Fruit fly (Drosophila melanogaster) whole organism, embryonic: ENCODE measurements around the gene CG9360.
A peak's percentile ranks its signal among the peaks of the same experiment; 100 is the strongest.

Source experiments
- Awh ChIP-seq: fragments of 200-800 bp; sonication (Bioruptor generic); IDR thresholded peaks from 2 replicates; pipeline ENCODE4, ENCODE4 v1.3.6; 2022; ENCODE audit warnings: missing biosample characterization, missing genetic modification characterization
- BEAF-32 ChIP-seq: fragments of 200-800 bp; sonication (Bioruptor generic); optimal IDR thresholded peaks from 3 replicates; lab custom pipeline; 2017; ENCODE audit warnings: missing biosample characterization, missing genetic modification characterization, mild to moderate bottlenecking, moderate library complexity, missing genetic modification reagents
- Bgb ChIP-seq: fragments of 200-800 bp; sonication (Bioruptor generic); IDR thresholded peaks from 2 replicates; pipeline ENCODE4 v1.3.6; 2022; ENCODE audit warnings: missing biosample characterization, missing genetic modification characterization; ENCODE audit not compliant: partially characterized antibody
- Blimp-1 ChIP-seq: fragments of 200-800 bp; sonication (Bioruptor generic); optimal IDR thresholded peaks from 3 replicates; lab custom pipeline; 2018; ENCODE audit warnings: missing biosample characterization, missing genetic modification characterization, mild to moderate bottlenecking, moderate library complexity, missing genetic modification reagents
- CG10267 ChIP-seq: fragments of 200-800 bp; sonication (Bioruptor generic); optimal IDR thresholded peaks from 2 replicates; lab custom pipeline; 2018; ENCODE audit warnings: missing biosample characterization, mild to moderate bottlenecking, missing genetic modification characterization, moderate library complexity
- CG10462 ChIP-seq: fragments of 200-800 bp; sonication (Bioruptor generic); optimal IDR thresholded peaks from 2 replicates; lab custom pipeline; 2016; ENCODE audit warnings: missing biosample characterization, missing genetic modification characterization
- CG10543 ChIP-seq: fragments of 200-800 bp; sonication (Bioruptor generic); optimal IDR thresholded peaks from 3 replicates; lab custom pipeline; 2017; ENCODE audit warnings: missing biosample characterization, mild to moderate bottlenecking, missing genetic modification characterization, moderate library complexity
- CG10959 ChIP-seq: fragments of 200-800 bp; sonication (Bioruptor generic); IDR thresholded peaks from 2 replicates; pipeline ENCODE4 v1.3.6; 2022; ENCODE audit warnings: missing biosample characterization, missing genetic modification characterization
- CG11085 ChIP-seq: fragments of 200-800 bp; sonication (Bioruptor generic); IDR thresholded peaks from 2 replicates; pipeline ENCODE4 v1.3.6; 2022; ENCODE audit warnings: missing biosample characterization, missing genetic modification characterization
- CG11247 ChIP-seq: fragments of 200-800 bp; sonication (Bioruptor generic); IDR thresholded peaks from 2 replicates; pipeline ENCODE4 v1.3.6; 2022; ENCODE audit warnings: missing biosample characterization, missing genetic modification characterization
- CG11456 ChIP-seq: fragments of 200-800 bp; sonication (Bioruptor generic); IDR thresholded peaks from 3 replicates; pipeline ENCODE4 v1.3.6; 2022; ENCODE audit warnings: missing biosample characterization, missing genetic modification characterization
- CG12744 ChIP-seq: fragments of 200-800 bp; sonication (Bioruptor generic); optimal IDR thresholded peaks from 2 replicates; lab custom pipeline; 2016; ENCODE audit warnings: missing biosample characterization, missing genetic modification characterization
- CG13123 ChIP-seq: fragments of 200-800 bp; sonication (Bioruptor generic); optimal IDR thresholded peaks from 2 replicates; lab custom pipeline; 2016; ENCODE audit warnings: missing biosample characterization, missing genetic modification characterization
- CG13287 ChIP-seq: fragments of 200-800 bp; sonication (Bioruptor generic); IDR thresholded peaks from 2 replicates; pipeline ENCODE4 v1.3.6; 2022; ENCODE audit warnings: missing biosample characterization, missing genetic modification characterization; ENCODE audit not compliant: partially characterized antibody
- CG15073 ChIP-seq: fragments of 200-800 bp; sonication (Bioruptor generic); optimal IDR thresholded peaks from 2 replicates; lab custom pipeline; 2016; ENCODE audit warnings: missing biosample characterization, missing genetic modification characterization
- CG1529 ChIP-seq: fragments of 200-800 bp; sonication (Bioruptor generic); optimal IDR thresholded peaks from 3 replicates; lab custom pipeline; 2018; ENCODE audit warnings: missing biosample characterization, missing genetic modification characterization
- CG18599 ChIP-seq: fragments of 200-800 bp; sonication (Bioruptor generic); optimal IDR thresholded peaks from 3 replicates; lab custom pipeline; 2017; ENCODE audit warnings: missing biosample characterization, missing genetic modification characterization, mild to moderate bottlenecking, moderate library complexity, missing genetic modification reagents
- CG18764 ChIP-seq: fragments of 200-800 bp; sonication (Bioruptor generic); optimal IDR thresholded peaks from 3 replicates; lab custom pipeline; 2016; ENCODE audit warnings: missing biosample characterization, missing genetic modification characterization
- CG6765 ChIP-seq: fragments of 200-800 bp; sonication (Bioruptor generic); optimal IDR thresholded peaks from 3 replicates; lab custom pipeline; 2017; ENCODE audit warnings: missing biosample characterization, mild to moderate bottlenecking, missing genetic modification characterization
- CG6791 ChIP-seq: fragments of 200-800 bp; sonication (Bioruptor generic); IDR thresholded peaks from 3 replicates; pipeline ENCODE4 v1.3.6; 2022; ENCODE audit warnings: missing biosample characterization, missing genetic modification characterization; ENCODE audit not compliant: partially characterized antibody
- CG6854 ChIP-seq: fragments of 200-800 bp; sonication (Bioruptor generic); optimal IDR thresholded peaks from 3 replicates; lab custom pipeline; 2017; ENCODE audit warnings: missing biosample characterization, mild to moderate bottlenecking, missing genetic modification characterization
- CG8290 ChIP-seq, 3 experiments: fragments of 200-800 bp; sonication (Bioruptor generic); optimal IDR thresholded peaks; 2 replicates each; lab custom pipeline; 2016 to 2019; ENCODE audit warnings: missing biosample characterization in 3 of 3, missing genetic modification characterization in 3 of 3, mild to moderate bottlenecking in 2 of 3, moderate library complexity in 1 of 3
- CG8359 ChIP-seq: fragments of 200-800 bp; sonication (Bioruptor generic); optimal IDR thresholded peaks from 2 replicates; lab custom pipeline; 2017; ENCODE audit warnings: missing biosample characterization, mild to moderate bottlenecking, missing genetic modification characterization, borderline replicate concordance
- CG8944 ChIP-seq: fragments of 200-800 bp; sonication (Bioruptor generic); optimal IDR thresholded peaks from 3 replicates; lab custom pipeline; 2016; ENCODE audit warnings: missing biosample characterization, missing genetic modification characterization
- Camta ChIP-seq: fragments of 200-800 bp; sonication (Bioruptor generic); optimal IDR thresholded peaks from 2 replicates; lab custom pipeline; 2016; ENCODE audit warnings: missing biosample characterization, missing genetic modification characterization
- CoRest ChIP-seq: fragments of 200-800 bp; sonication (Bioruptor generic); optimal IDR thresholded peaks from 3 replicates; lab custom pipeline; 2018; ENCODE audit warnings: missing biosample characterization, mild to moderate bottlenecking, missing genetic modification characterization, moderate library complexity
- GATAe ChIP-seq: fragments of 200-800 bp; sonication (Bioruptor generic); conservative IDR thresholded peaks from 2 replicates; pipeline ENCODE4 v1.3.6; 2022; ENCODE audit warnings: missing biosample characterization, missing genetic modification characterization
- Hand ChIP-seq: fragments of 200-800 bp; sonication (Bioruptor generic); optimal IDR thresholded peaks from 2 replicates; lab custom pipeline; 2017; ENCODE audit warnings: mild to moderate bottlenecking, missing biosample characterization, missing genetic modification reagents, missing genetic modification characterization
- Kr ChIP-seq: fragments of 200-800 bp; sonication (Bioruptor generic); optimal IDR thresholded peaks from 2 replicates; lab custom pipeline; 2017; ENCODE audit warnings: missing biosample characterization, mild to moderate bottlenecking, missing genetic modification characterization
- Lpt ChIP-seq: fragments of >200 bp; optimal IDR thresholded peaks from 2 replicates; lab custom pipeline; 2018; ENCODE audit warnings: missing biosample characterization, missing genetic modification characterization
- Usf ChIP-seq: fragments of 200-800 bp; sonication (Bioruptor generic); optimal IDR thresholded peaks from 2 replicates; lab custom pipeline; 2017; ENCODE audit warnings: missing genotype, missing biosample characterization, missing genetic modification characterization
- ac ChIP-seq: fragments of 200-800 bp; sonication (Bioruptor generic); optimal IDR thresholded peaks from 3 replicates; lab custom pipeline; 2017; ENCODE audit warnings: missing biosample characterization, mild to moderate bottlenecking, missing genetic modification characterization
- bbx ChIP-seq: fragments of 200-800 bp; sonication (Bioruptor generic); IDR thresholded peaks from 2 replicates; pipeline ENCODE4 v1.3.6; 2022; ENCODE audit warnings: missing biosample characterization, missing genetic modification characterization; ENCODE audit not compliant: partially characterized antibody
- chn ChIP-seq: fragments of 200-800 bp; sonication (Bioruptor generic); optimal IDR thresholded peaks from 2 replicates; lab custom pipeline; 2016; ENCODE audit warnings: missing biosample characterization, missing genetic modification characterization
- ems ChIP-seq: fragments of 200-800 bp; sonication (Bioruptor generic); optimal IDR thresholded peaks from 3 replicates; lab custom pipeline; 2016; ENCODE audit warnings: missing biosample characterization, missing genetic modification characterization
- en ChIP-seq: fragments of 200-800 bp; sonication (Bioruptor generic); optimal IDR thresholded peaks from 2 replicates; lab custom pipeline; 2016; ENCODE audit warnings: missing biosample characterization, missing genetic modification characterization
- eyg ChIP-seq: fragments of 200-800 bp; sonication (Bioruptor generic); optimal IDR thresholded peaks from 3 replicates; lab custom pipeline; 2016; ENCODE audit warnings: missing biosample characterization, missing genetic modification characterization
- fd64A ChIP-seq: fragments of 200-800 bp; sonication (Bioruptor generic); optimal IDR thresholded peaks from 3 replicates; lab custom pipeline; 2018; ENCODE audit warnings: missing biosample characterization, mild to moderate bottlenecking, missing genetic modification characterization
- kni ChIP-seq: fragments of 200-800 bp; sonication (Bioruptor generic); optimal IDR thresholded peaks from 3 replicates; lab custom pipeline; 2017; ENCODE audit warnings: mild to moderate bottlenecking, missing biosample characterization, missing genetic modification reagents, missing genetic modification characterization
- luna ChIP-seq: fragments of 200-800 bp; sonication (Bioruptor generic); optimal IDR thresholded peaks from 2 replicates; lab custom pipeline; 2016; ENCODE audit warnings: missing biosample characterization, missing genetic modification characterization
- mirr ChIP-seq: fragments of 200-800 bp; sonication (Bioruptor generic); optimal IDR thresholded peaks from 3 replicates; lab custom pipeline; 2018; ENCODE audit warnings: missing biosample characterization, mild to moderate bottlenecking, missing genetic modification characterization
- phol ChIP-seq: fragments of 200-800 bp; sonication (Bioruptor generic); optimal IDR thresholded peaks from 3 replicates; lab custom pipeline; 2018; ENCODE audit warnings: missing biosample characterization, mild to moderate bottlenecking, missing genetic modification characterization, moderate library complexity
- pnt ChIP-seq: fragments of 200-800 bp; sonication (Bioruptor generic); optimal IDR thresholded peaks from 3 replicates; lab custom pipeline; 2016; ENCODE audit warnings: missing biosample characterization, missing genetic modification characterization
- sens ChIP-seq: fragments of 200-800 bp; sonication (Bioruptor generic); peaks from one replicate; lab custom pipeline; 2016; ENCODE audit warnings: missing biosample characterization, missing genetic modification characterization
- tgo ChIP-seq: fragments of 200-800 bp; sonication (Bioruptor generic); IDR thresholded peaks from 3 replicates; pipeline ENCODE4 v1.3.6; 2022; ENCODE audit warnings: missing biosample characterization, missing genetic modification characterization
- vvl ChIP-seq: fragments of 200-800 bp; sonication (Bioruptor generic); IDR thresholded peaks from 2 replicates; pipeline ENCODE4 v1.3.6; 2022; ENCODE audit warnings: missing biosample characterization, missing genetic modification characterization
- zen ChIP-seq: fragments of 200-800 bp; sonication (Bioruptor generic); optimal IDR thresholded peaks from 3 replicates; lab custom pipeline; 2018; ENCODE audit warnings: missing biosample characterization, mild to moderate bottlenecking, missing genetic modification characterization, moderate library complexity
- zfh2 ChIP-seq: fragments of 200-800 bp; sonication (Bioruptor generic); optimal IDR thresholded peaks from 2 replicates; lab custom pipeline; 2016; ENCODE audit warnings: missing biosample characterization, missing genetic modification characterization

Gene CG9360

dm6 chrX:11714529-11715262 lies 49.7 kb downstream of the CG9360 start (continued):
- peak; percentile 35; the same call in 1 of the 2 replicates for TF ChIP-seq bbx (GFP tag; lab: Robert Waterston, UW)
- TF ChIP-seq zen (tag; lab: Kevin White, UChicago) = no peak
- peak; percentile 62 for TF ChIP-seq vvl (GFP tag; lab: Robert Waterston, UW)
- TF ChIP-seq phol = peak; percentile 60
- peak; percentile 81 for TF ChIP-seq sens
- no peak for TF ChIP-seq Hand
- no peak for TF ChIP-seq CG8359
- no peak for TF ChIP-seq Bgb (GFP tag; lab: Robert Waterston, UW)
- peak; percentile 73 for TF ChIP-seq CG10543 (GFP tag; lab: Kevin White, UChicago)
- TF ChIP-seq CG6791 = peak; percentile 62; the same call in 1 of the 3 replicates
- peak; percentile 83 for TF ChIP-seq kni (GFP tag; lab: Kevin White, UChicago)
- no peak for TF ChIP-seq GATAe (GFP tag; lab: Robert Waterston, UW)
- no peak for TF ChIP-seq CG15073 (GFP tag; lab: Kevin White, UChicago)
- peak; percentile 64 for TF ChIP-seq CG8944 (GFP tag; lab: Kevin White, UChicago)
- TF ChIP-seq CG18764 (GFP tag; lab: Kevin White, UChicago) = no peak
- peak; percentile 65 for TF ChIP-seq eyg (GFP tag; lab: Kevin White, UChicago)
- no peak for TF ChIP-seq CG12744 (GFP tag; lab: Kevin White, UChicago)
- no peak for TF ChIP-seq fd64A
- peak; percentile 9 for TF ChIP-seq Camta
- TF ChIP-seq CG10959 = peak; percentile 55
- peak; percentile 36 for TF ChIP-seq CG10267 (tag; lab: Kevin White, UChicago)
- no peak for TF ChIP-seq CG6854 (GFP tag; lab: Kevin White, UChicago)
- TF ChIP-seq tgo (GFP tag; lab: Robert Waterston, UW) = peak; percentile 63
- no peak for TF ChIP-seq CG10462
- TF ChIP-seq Usf = peak; percentile 2
- peak; percentile 38 for TF ChIP-seq CG1529 (GFP tag; lab: Kevin White, UChicago)
- no peak for TF ChIP-seq ac
- TF ChIP-seq CG6765 (GFP tag; lab: Kevin White, UChicago) = peak; percentile 1
- TF ChIP-seq luna (GFP tag; lab: Kevin White, UChicago) = no peak
- TF ChIP-seq mirr (GFP tag; lab: Kevin White, UChicago) = peak; percentile 8
- TF ChIP-seq CoRest (tag; lab: Kevin White, UChicago) = peak; percentile 65
- peak; percentile 48; the same call in 1 of the 2 replicates for TF ChIP-seq CG13287 (GFP tag; lab: Robert Waterston, UW)
- TF ChIP-seq en (GFP tag; lab: Kevin White, UChicago) = no peak
- peak; percentile 73 for TF ChIP-seq ems
- peak; percentile 77 for TF ChIP-seq CG18599 (GFP tag; lab: Kevin White, UChicago)
- TF ChIP-seq CG11456 (GFP tag; lab: Robert Waterston, UW) = peak; percentile 87
- TF ChIP-seq CG8290 (GFP tag; optimal IDR thresholded peaks at IDR 0.05; lab: Kevin White, UChicago) = no peak
- TF ChIP-seq CG8290 (tag; optimal IDR thresholded peaks at IDR 0.05; lab: Kevin White, UChicago) = peak; percentile 33 to 77
- peak; percentile 82 for TF ChIP-seq zfh2
- TF ChIP-seq Kr (GFP tag; lab: Kevin White, UChicago) = peak; percentile 40
- peak; percentile 61 for TF ChIP-seq BEAF-32
- no peak for TF ChIP-seq CG13123
- peak; percentile 10 for TF ChIP-seq pnt (GFP tag; lab: Kevin White, UChicago)
- TF ChIP-seq CG11247 (GFP tag; lab: Robert Waterston, UW) = peak; percentile 65
- peak; percentile 25 for TF ChIP-seq chn (GFP tag; lab: Kevin White, UChicago)
- peak; percentile 55; the same call in 1 of the 2 replicates for TF ChIP-seq CG11085
- peak; percentile 53; the same call in 1 of the 2 replicates for TF ChIP-seq Awh
- TF ChIP-seq Lpt (GFP tag; lab: Kevin White, UChicago) = no peak
- peak; percentile 40 for TF ChIP-seq Blimp-1 (GFP tag; lab: Kevin White, UChicago)
